Fruit fly (Drosophila melanogaster) whole organism, embryonic: ENCODE data around the gene St2.

Source experiments
- Adf1 ChIP-seq: fragments of 200-800 bp; sonication (Bioruptor generic); IDR thresholded peaks from 2 replicates; pipeline ENCODE4 v1.3.6; 2022; ENCODE audit warnings: missing biosample characterization, missing genetic modification characterization
- CG10959 ChIP-seq: fragments of 200-800 bp; sonication (Bioruptor generic); IDR thresholded peaks from 2 replicates; pipeline ENCODE4 v1.3.6; 2022; ENCODE audit warnings: missing biosample characterization, missing genetic modification characterization
- CG11456 ChIP-seq: fragments of 200-800 bp; sonication (Bioruptor generic); IDR thresholded peaks from 3 replicates; pipeline ENCODE4 v1.3.6; 2022; ENCODE audit warnings: missing biosample characterization, missing genetic modification characterization
- CG12071 ChIP-seq: fragments of 200-800 bp; sonication (Bioruptor generic); optimal IDR thresholded peaks from 3 replicates; lab custom pipeline; 2018; ENCODE audit warnings: missing biosample characterization, mild to moderate bottlenecking, missing genetic modification characterization
- CG12155 ChIP-seq: fragments of 200-800 bp; sonication (Bioruptor generic); optimal IDR thresholded peaks from 3 replicates; lab custom pipeline; 2016; ENCODE audit warnings: missing biosample characterization, missing genetic modification characterization
- CG13296 ChIP-seq: fragments of 200-800 bp; sonication (Bioruptor generic); optimal IDR thresholded peaks from 3 replicates; lab custom pipeline; 2018; ENCODE audit warnings: missing biosample characterization, mild to moderate bottlenecking, missing genetic modification characterization
- CG17186 ChIP-seq: fragments of 200-800 bp; sonication (Bioruptor generic); optimal IDR thresholded peaks from 3 replicates; lab custom pipeline; 2017; ENCODE audit warnings: missing biosample characterization, missing genetic modification reagents, missing genetic modification characterization
- CG17361 ChIP-seq: fragments of 200-800 bp; sonication (Bioruptor generic); IDR thresholded peaks from 3 replicates; pipeline ENCODE4 v1.3.6; 2022; ENCODE audit warnings: missing biosample characterization, missing genetic modification characterization
- CG18262 ChIP-seq: fragments of 200-800 bp; optimal IDR thresholded peaks from 3 replicates; lab custom pipeline; 2019; ENCODE audit warnings: missing biosample characterization, mild to moderate bottlenecking, missing genetic modification characterization, moderate library complexity
- CG18599 ChIP-seq: fragments of 200-800 bp; sonication (Bioruptor generic); optimal IDR thresholded peaks from 3 replicates; lab custom pipeline; 2017; ENCODE audit warnings: missing biosample characterization, missing genetic modification characterization, mild to moderate bottlenecking, moderate library complexity, missing genetic modification reagents
- CG2129 ChIP-seq: fragments of 200-800 bp; sonication (Bioruptor generic); IDR thresholded peaks from 2 replicates; pipeline ENCODE4 v1.3.6; 2022; ENCODE audit warnings: missing biosample characterization, missing genetic modification characterization; ENCODE audit not compliant: partially characterized antibody
- CG3847 ChIP-seq: fragments of 200-800 bp; sonication (Bioruptor generic); IDR thresholded peaks from 2 replicates; pipeline ENCODE4 v1.3.6; 2022; ENCODE audit warnings: missing biosample characterization, missing genetic modification characterization
- CG4617 ChIP-seq: fragments of 200-800 bp; sonication (Bioruptor generic); optimal IDR thresholded peaks from 3 replicates; lab custom pipeline; 2016; ENCODE audit warnings: missing biosample characterization, missing genetic modification characterization, borderline replicate concordance
- CG9437 ChIP-seq: fragments of 200-800 bp; sonication (Bioruptor generic); optimal IDR thresholded peaks from 2 replicates; lab custom pipeline; 2018; ENCODE audit warnings: missing biosample characterization, mild to moderate bottlenecking, missing genetic modification characterization
- CG9817 ChIP-seq: fragments of 200-800 bp; sonication (Bioruptor generic); optimal IDR thresholded peaks from 2 replicates; lab custom pipeline; 2018; ENCODE audit warnings: missing biosample characterization, mild to moderate bottlenecking, missing genetic modification characterization, moderate library complexity
- Dip2 ChIP-seq: fragments of 200-800 bp; sonication (Bioruptor generic); IDR thresholded peaks from 2 replicates; pipeline ENCODE4 v1.3.6; 2022; ENCODE audit warnings: missing biosample characterization, missing genetic modification characterization
- E2f1 ChIP-seq: fragments of 200-800 bp; sonication (Bioruptor generic); IDR thresholded peaks from 2 replicates; pipeline ENCODE4 v1.3.6; 2022; ENCODE audit warnings: missing biosample characterization, missing genetic modification characterization
- HHEX ChIP-seq: fragments of 200-800 bp; sonication (Bioruptor generic); optimal IDR thresholded peaks from 3 replicates; lab custom pipeline; 2017; ENCODE audit warnings: missing biosample characterization, mild to moderate bottlenecking, missing genetic modification characterization, missing genetic modification reagents
- HmgZ ChIP-seq: fragments of 200-800 bp; sonication (Bioruptor generic); optimal IDR thresholded peaks from 2 replicates; lab custom pipeline; 2018; ENCODE audit warnings: missing biosample characterization, mild to moderate bottlenecking, missing genetic modification characterization
- Mrtf ChIP-seq: fragments of 200-800 bp; sonication (Bioruptor generic); IDR thresholded peaks from 3 replicates; pipeline ENCODE4 v1.3.6; 2022; ENCODE audit warnings: missing biosample characterization, missing genetic modification characterization
- Nf-YA ChIP-seq: fragments of 200-800 bp; sonication (Bioruptor generic); IDR thresholded peaks from 2 replicates; pipeline ENCODE4 v1.3.6; 2022; ENCODE audit warnings: missing biosample characterization, missing genetic modification characterization
- NfI ChIP-seq: fragments of 200-800 bp; sonication (Bioruptor generic); optimal IDR thresholded peaks from 3 replicates; lab custom pipeline; 2018; ENCODE audit warnings: missing biosample characterization, mild to moderate bottlenecking, missing genetic modification characterization, moderate library complexity
- Six4 ChIP-seq: fragments of 200-800 bp; sonication (Bioruptor generic); optimal IDR thresholded peaks from 2 replicates; lab custom pipeline; 2016; ENCODE audit warnings: missing biosample characterization, missing genetic modification characterization
- Sox100B ChIP-seq: fragments of 200-800 bp; sonication (Bioruptor generic); optimal IDR thresholded peaks from 3 replicates; lab custom pipeline; 2018; ENCODE audit warnings: missing biosample characterization, mild to moderate bottlenecking, missing genetic modification characterization
- Spps ChIP-seq: fragments of 200-800 bp; sonication (Bioruptor generic); optimal IDR thresholded peaks from 2 replicates; lab custom pipeline; 2018; ENCODE audit warnings: missing biosample characterization, mild to moderate bottlenecking, missing genetic modification characterization
- ato ChIP-seq: fragments of 200-800 bp; sonication (Bioruptor generic); IDR thresholded peaks from 2 replicates; pipeline ENCODE4 v1.3.6; 2022; ENCODE audit warnings: missing biosample characterization, missing genetic modification characterization; ENCODE audit not compliant: partially characterized antibody
- cg ChIP-seq: fragments of 200-800 bp; sonication (Bioruptor generic); optimal IDR thresholded peaks from 3 replicates; lab custom pipeline; 2019; ENCODE audit warnings: missing biosample characterization, mild to moderate bottlenecking, missing genetic modification characterization, moderate library complexity
- chif ChIP-seq, 2 experiments: fragments of 200-800 bp; sonication (Bioruptor generic); optimal IDR thresholded peaks; 3 replicates each; lab custom pipeline; 2016; ENCODE audit warnings: missing biosample characterization in 2 of 2, missing genetic modification characterization in 2 of 2
- corto ChIP-seq: fragments of 200-800 bp; sonication (Bioruptor generic); optimal IDR thresholded peaks from 2 replicates; lab custom pipeline; 2016; ENCODE audit warnings: missing biosample characterization, mild to moderate bottlenecking, missing genetic modification characterization, moderate library complexity
- dati ChIP-seq: fragments of 200-800 bp; sonication (Bioruptor generic); IDR thresholded peaks from 2 replicates; pipeline ENCODE4 v1.3.6; 2022; ENCODE audit warnings: missing biosample characterization, missing genetic modification characterization
- gfzf ChIP-seq: fragments of 200-800 bp; sonication (Bioruptor generic); optimal IDR thresholded peaks from 2 replicates; lab custom pipeline; 2016; ENCODE audit warnings: missing biosample characterization, mild to moderate bottlenecking, missing genetic modification characterization, moderate library complexity
- gsb-n ChIP-seq: fragments of 200-800 bp; sonication (Bioruptor generic); optimal IDR thresholded peaks from 3 replicates; lab custom pipeline; 2018; ENCODE audit warnings: missing biosample characterization, mild to moderate bottlenecking, missing genetic modification characterization
- hb ChIP-seq: fragments of 200-800 bp; sonication (Bioruptor generic); IDR thresholded peaks from 3 replicates; pipeline ENCODE4 v1.3.6; 2022; ENCODE audit warnings: missing biosample characterization, missing genetic modification characterization; ENCODE audit not compliant: partially characterized antibody
- kah ChIP-seq: fragments of 200-800 bp; sonication (Bioruptor generic); optimal IDR thresholded peaks from 2 replicates; lab custom pipeline; 2018; ENCODE audit warnings: missing biosample characterization, mild to moderate bottlenecking, missing genetic modification characterization
- luna ChIP-seq: fragments of 200-800 bp; sonication (Bioruptor generic); optimal IDR thresholded peaks from 2 replicates; lab custom pipeline; 2016; ENCODE audit warnings: missing biosample characterization, missing genetic modification characterization
- mirr ChIP-seq: fragments of 200-800 bp; sonication (Bioruptor generic); optimal IDR thresholded peaks from 3 replicates; lab custom pipeline; 2018; ENCODE audit warnings: missing biosample characterization, mild to moderate bottlenecking, missing genetic modification characterization
- mld ChIP-seq: fragments of 200-800 bp; sonication (Bioruptor generic); IDR thresholded peaks from 3 replicates; pipeline ENCODE4 v1.3.6; 2022; ENCODE audit warnings: missing biosample characterization, missing genetic modification characterization; ENCODE audit not compliant: partially characterized antibody
- odd ChIP-seq: fragments of 200-800 bp; sonication (Bioruptor generic); optimal IDR thresholded peaks from 2 replicates; lab custom pipeline; 2017; ENCODE audit warnings: missing biosample characterization, mild to moderate bottlenecking, missing genetic modification characterization
- p53 ChIP-seq: fragments of 200-800 bp; sonication (Bioruptor generic); optimal IDR thresholded peaks from 2 replicates; lab custom pipeline; 2016; ENCODE audit warnings: missing biosample characterization, missing genetic modification characterization
- pho ChIP-seq: fragments of 200-800 bp; sonication (Bioruptor generic); optimal IDR thresholded peaks from 2 replicates; lab custom pipeline; 2016; ENCODE audit warnings: missing biosample characterization, missing genetic modification characterization
- phol ChIP-seq: fragments of 200-800 bp; sonication (Bioruptor generic); optimal IDR thresholded peaks from 3 replicates; lab custom pipeline; 2018; ENCODE audit warnings: missing biosample characterization, mild to moderate bottlenecking, missing genetic modification characterization, moderate library complexity
- psq ChIP-seq: fragments of 200-800 bp; sonication (Bioruptor generic); optimal IDR thresholded peaks from 2 replicates; lab custom pipeline; 2017; ENCODE audit warnings: missing biosample characterization, missing genetic modification characterization
- repo ChIP-seq: fragments of 200-800 bp; sonication (Bioruptor generic); optimal IDR thresholded peaks from 2 replicates; lab custom pipeline; 2016; ENCODE audit warnings: missing biosample characterization, missing genetic modification characterization
- row ChIP-seq: fragments of 200-800 bp; sonication (Bioruptor generic); IDR thresholded peaks from 3 replicates; pipeline ENCODE4 v1.3.6; 2022; ENCODE audit warnings: missing biosample characterization, missing genetic modification characterization
- schlank ChIP-seq: fragments of 200-800 bp; sonication (Bioruptor generic); optimal IDR thresholded peaks from 2 replicates; lab custom pipeline; 2018; ENCODE audit warnings: missing biosample characterization, mild to moderate bottlenecking, missing genetic modification characterization
- sens ChIP-seq: fragments of 200-800 bp; sonication (Bioruptor generic); peaks from one replicate; lab custom pipeline; 2016; ENCODE audit warnings: missing biosample characterization, missing genetic modification characterization
- seq ChIP-seq: fragments of 200-800 bp; sonication (Bioruptor generic); IDR thresholded peaks from 2 replicates; pipeline ENCODE4 v1.3.6; 2022; ENCODE audit warnings: missing biosample characterization, missing genetic modification characterization
- toy ChIP-seq: fragments of 200-800 bp; sonication (Bioruptor generic); IDR thresholded peaks from 2 replicates; pipeline ENCODE4 v1.3.6; 2022; ENCODE audit warnings: missing biosample characterization, missing genetic modification characterization
- ttk ChIP-seq: fragments of 200-800 bp; sonication (Bioruptor generic); IDR thresholded peaks from 2 replicates; pipeline ENCODE4 v2.1.2; 2022; ENCODE audit warnings: missing biosample characterization, missing genetic modification characterization
- vvl ChIP-seq: fragments of 200-800 bp; sonication (Bioruptor generic); IDR thresholded peaks from 2 replicates; pipeline ENCODE4 v1.3.6; 2022; ENCODE audit warnings: missing biosample characterization, missing genetic modification characterization
- yki ChIP-seq: fragments of >200 bp; optimal IDR thresholded peaks from 3 replicates; lab custom pipeline; 2018
- z ChIP-seq: fragments of 200-800 bp; sonication (Bioruptor generic); IDR thresholded peaks from 3 replicates; pipeline ENCODE4 v1.3.6; 2022; ENCODE audit warnings: missing biosample characterization, missing genetic modification characterization

Gene St2

dm6 chr3R:9250868-9251267, 775 bp upstream of the St2 start (continued):
- TF ChIP-seq sens (peak; percentile 78), CG13296 (GFP tag; lab: Kevin White, UChicago) (no peak), hb (no peak), gfzf (GFP tag; lab: Kevin White, UChicago) (no peak), toy (GFP tag; lab: Robert Waterston, UW) (no peak), kah (no peak), pho (GFP tag; lab: Kevin White, UChicago) (no peak), cg (GFP tag; lab: Kevin White, UChicago) (no peak), repo (GFP tag; lab: Kevin White, UChicago) (no peak), dati (GFP tag; lab: Robert Waterston, UW) (no peak), CG17361 (GFP tag; lab: Robert Waterston, UW) (no peak), row (peak; percentile 53), ttk (0 out of 2 replicates have a peak, but pooled peaks have one; percentile 24), psq (GFP tag; lab: Kevin White, UChicago) (no peak), schlank (no peak), z (GFP tag; lab: Robert Waterston, UW) (no peak), Sox100B (GFP tag; lab: Kevin White, UChicago) (no peak), gsb-n (tag; lab: Kevin White, UChicago) (no peak), odd (GFP tag; lab: Kevin White, UChicago) (no peak), CG17186 (GFP tag; lab: Kevin White, UChicago) (no peak), luna (no peak), chif (GFP tag; optimal IDR thresholded peaks at IDR 0.05; lab: Kevin White, UChicago) (peak in 1 of 2 experiments; percentile 23), corto (GFP tag; lab: Kevin White, UChicago) (no peak), Mrtf (no peak), CG11456 (GFP tag; lab: Robert Waterston, UW) (no peak), CG12155 (GFP tag; lab: Kevin White, UChicago) (no peak), mld (GFP tag; lab: Robert Waterston, UW) (no peak), HmgZ (tag; lab: Kevin White, UChicago) (no peak), ato (GFP tag; lab: Robert Waterston, UW) (no peak), vvl (GFP tag; lab: Robert Waterston, UW) (peak; percentile 52), CG4617 (GFP tag; lab: Kevin White, UChicago) (no peak), CG9437 (GFP tag; lab: Kevin White, UChicago) (no peak), Nf-YA (GFP tag; lab: Robert Waterston, UW) (peak; percentile 34; the same call in 1 of the 2 replicates), mirr (GFP tag; lab: Kevin White, UChicago) (no peak), phol (tag; lab: Kevin White, UChicago) (peak; percentile 31), CG3847 (peak; percentile 36; the same call in 1 of the 2 replicates), CG12071 (GFP tag; lab: Kevin White, UChicago) (no peak), p53 (GFP tag; lab: Kevin White, UChicago) (no peak), CG10959 (GFP tag; lab: Robert Waterston, UW) (no peak), Six4 (GFP tag; lab: Kevin White, UChicago) (no peak), Spps (no peak), CG18599 (GFP tag; lab: Kevin White, UChicago) (no peak), seq (GFP tag; lab: Robert Waterston, UW) (no peak), Adf1 (no peak), CG2129 (GFP tag; lab: Robert Waterston, UW) (no peak), CG18262 (peak; percentile 34), NfI (no peak), E2f1 (GFP tag; lab: Robert Waterston, UW) (peak; percentile 35; the same call in 1 of the 2 replicates), CG9817 (no peak), HHEX (GFP tag; lab: Kevin White, UChicago) (no peak), Dip2 (GFP tag; lab: Robert Waterston, UW) (no peak), yki (lab: Kevin White, UChicago) (no peak)
